Worm (Caenorhabditis elegans) whole organism, late embryonic: ENCODE results near the gene drh-1.
"Not testable (repeated sequence)": the region's sequence is repeated elsewhere in the genome, so short reads cannot be mapped to it uniquely, and the experiment has no call there.

Experiments
- F13H6.1 ChIP-seq: sonication (generic microtip); optimal IDR thresholded peaks from 2 replicates; lab custom pipeline; 2016; ENCODE audit warnings: missing genetic modification characterization, missing compliant biosample characterization
- K02D7.2 ChIP-seq: sonication (generic microtip); optimal IDR thresholded peaks from 2 replicates; lab custom pipeline; 2017; ENCODE audit warnings: mild to moderate bottlenecking, missing genetic modification characterization, missing compliant biosample characterization
- K09A11.1 ChIP-seq: sonication (generic microtip); optimal IDR thresholded peaks from 2 replicates; lab custom pipeline; 2017; ENCODE audit warnings: antibody characterized with exemption, mild to moderate bottlenecking, missing genetic modification characterization, missing compliant biosample characterization; ENCODE audit not compliant: insufficient read depth
- T23F11.4 ChIP-seq: fragments of 200-800 bp; sonication (Bioruptor generic); optimal IDR thresholded peaks from 2 replicates; lab custom pipeline; 2018; ENCODE audit warnings: mild to moderate bottlenecking, missing genetic modification characterization, missing compliant biosample characterization
- Y22D7AL.16 ChIP-seq: sonication (generic microtip); optimal IDR thresholded peaks from 2 replicates; lab custom pipeline; 2016; ENCODE audit warnings: missing genetic modification characterization, missing compliant biosample characterization
- ama-1 ChIP-seq: fragments of 150-350 bp; optimal IDR thresholded peaks from 2 replicates; lab custom pipeline; 2014
- ceh-14 ChIP-seq: sonication (generic microtip); optimal IDR thresholded peaks from 2 replicates; lab custom pipeline; 2016; ENCODE audit warnings: missing genotype, missing genetic modification characterization, missing compliant biosample characterization
- ceh-18 ChIP-seq: sonication (generic microtip); optimal IDR thresholded peaks from 2 replicates; lab custom pipeline; 2016; ENCODE audit warnings: missing genetic modification characterization, missing compliant biosample characterization
- ceh-30 ChIP-seq: fragments of 150-350 bp; optimal IDR thresholded peaks from 2 replicates; lab custom pipeline; 2014; ENCODE audit warnings: missing biosample characterization, missing genetic modification characterization
- ceh-34 ChIP-seq: sonication (generic microtip); optimal IDR thresholded peaks from 2 replicates; lab custom pipeline; 2016; ENCODE audit warnings: mild to moderate bottlenecking, missing genetic modification characterization, missing compliant biosample characterization
- ceh-48 ChIP-seq: sonication (generic microtip); optimal IDR thresholded peaks from 2 replicates; lab custom pipeline; 2016; ENCODE audit warnings: missing genetic modification characterization, inconsistent platforms, missing compliant biosample characterization
- che-1 ChIP-seq: sonication (generic microtip); optimal IDR thresholded peaks from 2 replicates; lab custom pipeline; 2016; ENCODE audit warnings: mild to moderate bottlenecking, missing genetic modification characterization, missing compliant biosample characterization
- dmd-4 ChIP-seq: sonication (generic microtip); optimal IDR thresholded peaks from 2 replicates; lab custom pipeline; 2016; ENCODE audit warnings: borderline replicate concordance, missing genetic modification characterization, missing compliant biosample characterization
- dve-1 ChIP-seq: sonication (generic microtip); optimal IDR thresholded peaks from 2 replicates; lab custom pipeline; 2017; ENCODE audit warnings: antibody characterized with exemption, mild to moderate bottlenecking, missing genetic modification characterization, missing compliant biosample characterization
- elt-4 ChIP-seq: sonication (generic microtip); optimal IDR thresholded peaks from 2 replicates; lab custom pipeline; 2016; ENCODE audit warnings: missing genetic modification characterization, missing compliant biosample characterization
- ets-4 ChIP-seq: sonication (generic microtip); optimal IDR thresholded peaks from 2 replicates; lab custom pipeline; 2016; ENCODE audit warnings: missing genetic modification characterization, missing compliant biosample characterization
- eyg-1 ChIP-seq: sonication (generic microtip); optimal IDR thresholded peaks from 2 replicates; lab custom pipeline; 2016; ENCODE audit warnings: missing genotype, missing genetic modification characterization, missing compliant biosample characterization
- hlh-15 ChIP-seq: sonication (generic microtip); optimal IDR thresholded peaks from 2 replicates; lab custom pipeline; 2016; ENCODE audit warnings: missing genetic modification characterization, missing compliant biosample characterization
- hlh-30 ChIP-seq: sonication (generic microtip); optimal IDR thresholded peaks from 2 replicates; lab custom pipeline; 2017; ENCODE audit warnings: antibody characterized with exemption, missing genetic modification characterization, missing compliant biosample characterization; ENCODE audit not compliant: insufficient read depth
- hlh-6 ChIP-seq: sonication (generic microtip); optimal IDR thresholded peaks from 2 replicates; lab custom pipeline; 2016; ENCODE audit warnings: missing genotype, missing genetic modification characterization, missing compliant biosample characterization
- madf-2 ChIP-seq: sonication (generic microtip); optimal IDR thresholded peaks from 2 replicates; lab custom pipeline; 2017; ENCODE audit warnings: missing genetic modification characterization, missing compliant biosample characterization
- nfya-1 ChIP-seq: sonication (generic microtip); optimal IDR thresholded peaks from 2 replicates; lab custom pipeline; 2017; ENCODE audit warnings: missing genetic modification characterization, mild to moderate bottlenecking, missing compliant biosample characterization, antibody characterized with exemption, moderate library complexity
- nhr-232 ChIP-seq: sonication (generic microtip); optimal IDR thresholded peaks from 2 replicates; lab custom pipeline; 2016; ENCODE audit warnings: missing genetic modification characterization, missing compliant biosample characterization
- npax-4 ChIP-seq: sonication (generic microtip); optimal IDR thresholded peaks from 2 replicates; lab custom pipeline; 2016; ENCODE audit warnings: missing genetic modification characterization, missing compliant biosample characterization
- pag-3 ChIP-seq: sonication (generic microtip); optimal IDR thresholded peaks from 2 replicates; lab custom pipeline; 2016; ENCODE audit warnings: missing compliant biosample characterization, missing genetic modification characterization, borderline replicate concordance
- pat-9 ChIP-seq: fragments of 200-800 bp; sonication (Bioruptor generic); optimal IDR thresholded peaks from 2 replicates; lab custom pipeline; 2018; ENCODE audit warnings: mild to moderate bottlenecking, missing genetic modification characterization, moderate library complexity, missing compliant biosample characterization
- pax-1 ChIP-seq: fragments of 150-350 bp; optimal IDR thresholded peaks from 2 replicates; lab custom pipeline; 2014; ENCODE audit warnings: missing biosample characterization, missing genetic modification characterization
- pqm-1 ChIP-seq: sonication (generic microtip); optimal IDR thresholded peaks from 2 replicates; lab custom pipeline; 2016; ENCODE audit warnings: missing genetic modification characterization, missing compliant biosample characterization
- ref-2 ChIP-seq: sonication (generic microtip); optimal IDR thresholded peaks from 2 replicates; lab custom pipeline; 2016; ENCODE audit warnings: missing genetic modification characterization, missing compliant biosample characterization
- sdc-2 ChIP-seq: sonication (generic microtip); optimal IDR thresholded peaks from 2 replicates; lab custom pipeline; 2016; ENCODE audit warnings: missing genotype, missing genetic modification characterization, missing compliant biosample characterization
- sox-2 ChIP-seq: fragments of 200-800 bp; sonication (Bioruptor generic); IDR thresholded peaks from 2 replicates; pipeline ENCODE4 v1.3.6; 2022; ENCODE audit warnings: missing genetic modification reagents, missing genetic modification characterization, missing compliant biosample characterization
- sox-4 ChIP-seq: sonication (generic microtip); optimal IDR thresholded peaks from 2 replicates; lab custom pipeline; 2017; ENCODE audit warnings: mild to moderate bottlenecking, missing genetic modification characterization, inconsistent platforms, missing compliant biosample characterization
- ttx-3 ChIP-seq: sonication (generic microtip); optimal IDR thresholded peaks from 2 replicates; lab custom pipeline; 2016; ENCODE audit warnings: missing genetic modification reagents, missing genetic modification characterization, missing compliant biosample characterization
- unc-42 ChIP-seq: sonication (generic microtip); optimal IDR thresholded peaks from 2 replicates; lab custom pipeline; 2016; ENCODE audit warnings: missing genotype, missing genetic modification characterization, missing compliant biosample characterization
- zip-5 ChIP-seq: sonication (generic microtip); optimal IDR thresholded peaks from 2 replicates; lab custom pipeline; 2016; ENCODE audit warnings: missing genetic modification characterization, missing compliant biosample characterization
- ztf-16 ChIP-seq: sonication (generic microtip); optimal IDR thresholded peaks from 2 replicates; lab custom pipeline; 2017; ENCODE audit warnings: missing genetic modification characterization, missing compliant biosample characterization

Gene drh-1

ce11 chrIV:6602376-6602775 lies 10.8 kb downstream of the drh-1 start, which contains the start of gene F15B10.3:
TSS of gene F15B10.3 (plus strand) at chrIV:6602676.
- TF ChIP-seq ceh-14 (tag; lab: Kevin White, UChicago) (no peak), ttx-3 (tag; lab: Kevin White, UChicago) (no peak), hlh-15 (no peak), sox-2 (GFP tag; lab: Robert Waterston, UW) (no peak), zip-5 (tag; lab: Kevin White, UChicago) (no peak), F13H6.1 (tag; lab: Kevin White, UChicago) (no peak)

- TF ChIP-seq hlh-30 (tag; lab: Kevin White, UChicago) (peak; percentile 5), ets-4 (tag; lab: Kevin White, UChicago) (no peak), ceh-48 (peak; percentile 40)
Measured at ce11 chrIV:6601213-6601724, 11.9 kb downstream of the drh-1 start, which contains the start of gene sup-36. TSS of gene sup-36 (plus strand) at chrIV:6601674.

ce11 chrIV:6599447-6599846 lies 13.7 kb downstream of the drh-1 start, which contains the start of gene F38A5.8:
TSS of gene F38A5.8 (plus strand) at chrIV:6599747.
- TF ChIP-seq nfya-1 (no peak), pqm-1 (no peak), pag-3 (no peak), dve-1 (tag; lab: Kevin White, UChicago) (no peak), hlh-15 (no peak), unc-42 (tag; lab: Kevin White, UChicago) (no peak), T23F11.4 (no peak), sox-4 (tag; lab: Kevin White, UChicago) (no peak), sox-2 (GFP tag; lab: Robert Waterston, UW) (no peak), nhr-232 (tag; lab: Kevin White, UChicago) (no peak), Y22D7AL.16 (no peak), eyg-1 (tag; lab: Kevin White, UChicago) (no peak), ceh-34 (tag; lab: Kevin White, UChicago) (no peak), ref-2 (tag; lab: Kevin White, UChicago) (no peak), ceh-30 (no peak), ceh-18 (tag; lab: Kevin White, UChicago) (no peak), pat-9 (tag; lab: Kevin White, UChicago) (no peak), ztf-16 (tag; lab: Kevin White, UChicago) (no peak)

ce11 chrIV:6598740-6599139 lies 14.4 kb downstream of the drh-1 start, which contains the start of gene nspb-5:
TSS of gene nspb-5 (plus strand) at chrIV:6599040.
- not testable (repeated sequence) for TF ChIP-seq ceh-48; ceh-30; ref-2 (tag; lab: Kevin White, UChicago)

ce11 chrIV:6597918-6598317 lies 15.2 kb downstream of the drh-1 start, which contains the start of gene nspb-4:
TSS of gene nspb-4 (plus strand) at chrIV:6598218.
- not testable (repeated sequence) for TF ChIP-seq ama-1 (lab: Kevin White, UChicago); che-1 (tag; lab: Kevin White, UChicago); K09A11.1

ce11 chrIV:6597298-6597697 lies 15.9 kb downstream of the drh-1 start, which contains the start of gene F38A5.6:
TSS of gene F38A5.6 (minus strand) at chrIV:6597398.
- TF ChIP-seq ttx-3 (tag; lab: Kevin White, UChicago) (no peak), sdc-2 (no peak), eyg-1 (tag; lab: Kevin White, UChicago) (no peak), elt-4 (tag; lab: Kevin White, UChicago) (no peak)

- TF ChIP-seq ceh-48 = no peak
- TF ChIP-seq ets-4 (tag; lab: Kevin White, UChicago) = no peak
- no peak for TF ChIP-seq eyg-1 (tag; lab: Kevin White, UChicago)
- TF ChIP-seq pax-1 (tag; lab: Kevin White, UChicago) = no peak
- TF ChIP-seq ceh-18 (tag; lab: Kevin White, UChicago) = no peak
- no peak for TF ChIP-seq hlh-30 (tag; lab: Kevin White, UChicago)
- TF ChIP-seq npax-4 (tag; lab: Kevin White, UChicago) = no peak
- TF ChIP-seq pqm-1 = no peak
- TF ChIP-seq ttx-3 (tag; lab: Kevin White, UChicago) = no peak
- no peak for TF ChIP-seq F13H6.1 (tag; lab: Kevin White, UChicago)
- no peak for TF ChIP-seq unc-42 (tag; lab: Kevin White, UChicago)
- no peak for TF ChIP-seq dmd-4 (tag; lab: Kevin White, UChicago)
- no peak for TF ChIP-seq hlh-6 (tag; lab: Kevin White, UChicago)
- TF ChIP-seq K02D7.2 = no peak
- no peak for TF ChIP-seq madf-2 (tag; lab: Kevin White, UChicago)
- TF ChIP-seq, all 69 proteins: peak for 0
Measured at ce11 chrIV:6595912-6596311, 17.2 kb downstream of the drh-1 start, which contains the start of gene F38A5.22. TSS of gene F38A5.22 (minus strand) at chrIV:6595940.
